Worm (Caenorhabditis elegans): Measurements from ENCODE around the gene C27D6.15.

ce11 chrII:5141945-5142514 lies 29.7 kb upstream of the C27D6.15 start, which contains the start of gene nas-29:
- TF ChIP-seq unc-39 (tag; optimal IDR thresholded peaks at IDR 0.05) (no peak), sem-4 (tag; optimal IDR thresholded peaks at IDR 0.05) (no peak), aly-2 (tag; optimal IDR thresholded peaks at IDR 0.05) (no peak), nhr-6 (tag; optimal IDR thresholded peaks at IDR 0.05) (no peak), ztf-1 (GFP tag; conservative IDR thresholded peaks at IDR 0.05) (no peak), unc-62 (GFP tag; optimal IDR thresholded peaks at IDR 0.05) (no peak), unc-55 (GFP tag; optimal IDR thresholded peaks at IDR 0.05) (no peak), ama-1 (optimal IDR thresholded peaks at IDR 0.05) (no peak), Y55F3AM.14 (GFP tag; optimal IDR thresholded peaks at IDR 0.05) (no peak), lin-39 (tag; optimal IDR thresholded peaks at IDR 0.05) (no peak), ZK546.5 (tag; optimal IDR thresholded peaks at IDR 0.05) (no peak), nhr-77 (tag; optimal IDR thresholded peaks at IDR 0.05) (no peak), nhr-237 (tag; optimal IDR thresholded peaks at IDR 0.05) (no peak), nhr-12 (tag; optimal IDR thresholded peaks at IDR 0.05) (no peak)
